Worm (Caenorhabditis elegans) whole organism, dauer: ENCODE results near the gene T24B8.3.

ENCODE experiments used
- unc-62 ChIP-seq: sonication (generic microtip); optimal IDR thresholded peaks from 2 replicates; lab custom pipeline; 2017; ENCODE audit warnings: missing biosample characterization, missing genetic modification reagents, missing genetic modification characterization

The T24B8.3 gene

DNA sequence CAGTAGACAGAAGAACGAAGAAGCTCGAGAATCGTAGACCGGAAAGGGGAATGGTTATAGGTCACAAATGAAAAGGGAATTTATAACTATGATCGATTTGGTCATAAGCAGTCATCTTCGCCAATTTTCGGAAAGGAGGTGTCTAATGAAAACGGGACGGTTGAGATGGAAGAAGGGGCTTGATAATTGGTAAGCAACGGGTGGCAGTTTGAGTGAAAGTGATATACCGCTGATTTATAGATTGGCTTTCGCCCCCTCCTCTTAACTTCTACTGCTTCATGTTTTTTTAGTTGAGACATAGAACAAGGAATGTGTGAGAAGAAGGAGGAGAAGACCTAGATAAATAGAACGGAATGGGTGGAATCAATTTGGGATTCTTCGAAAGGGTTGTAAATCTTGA is 11.8 kb upstream of the T24B8.3 start:
- TF ChIP-seq unc-62 (GFP tag; lab: Kevin White, UChicago): no peak

DNA sequence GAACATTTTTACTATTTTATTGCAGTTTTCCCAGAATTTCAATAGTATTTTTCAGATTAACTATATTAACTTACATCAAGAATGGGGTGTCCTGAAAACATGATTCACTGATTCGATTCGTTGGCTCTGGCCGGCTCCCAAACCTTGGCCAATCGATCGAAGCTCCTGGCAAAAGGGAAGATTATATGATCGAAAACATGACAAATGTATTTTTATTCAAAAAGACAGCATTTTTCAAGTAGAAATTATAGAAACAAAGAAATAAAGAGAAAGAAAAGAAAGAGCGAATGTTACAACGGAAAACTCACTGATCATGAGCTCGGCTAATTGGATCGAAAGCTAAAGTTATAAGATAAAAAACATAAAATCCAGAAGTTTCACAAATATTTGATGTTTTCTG is 9.8 kb upstream of the T24B8.3 start, which contains the start of gene T24B8.4:
Gene T24B8.4 (minus strand): TSS at position 101 of the 400 bp plus-strand sequence.
- TF ChIP-seq unc-62 (GFP tag; lab: Kevin White, UChicago): no peak

DNA sequence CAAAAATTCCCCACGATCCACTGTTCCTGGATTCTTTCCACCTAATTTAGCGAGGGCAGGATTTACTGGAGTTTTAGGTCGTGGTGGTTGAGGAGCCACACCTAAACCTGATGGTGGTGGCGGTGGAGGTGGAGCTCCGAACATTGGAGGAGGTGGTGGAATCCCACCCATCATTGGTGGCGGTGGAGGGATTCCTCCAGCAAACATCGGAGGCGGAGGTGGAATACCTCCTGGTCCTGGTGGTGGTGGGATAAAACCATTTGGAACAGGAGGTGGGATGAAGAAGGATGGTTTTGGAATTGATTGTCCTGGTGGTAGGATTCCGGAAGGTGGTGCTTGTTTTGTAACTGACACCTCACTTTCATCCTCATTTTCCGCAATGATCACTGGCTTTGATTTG is 8.9 kb upstream of the T24B8.3 start:
- no peak for TF ChIP-seq unc-62 (GFP tag; lab: Kevin White, UChicago)

DNA sequence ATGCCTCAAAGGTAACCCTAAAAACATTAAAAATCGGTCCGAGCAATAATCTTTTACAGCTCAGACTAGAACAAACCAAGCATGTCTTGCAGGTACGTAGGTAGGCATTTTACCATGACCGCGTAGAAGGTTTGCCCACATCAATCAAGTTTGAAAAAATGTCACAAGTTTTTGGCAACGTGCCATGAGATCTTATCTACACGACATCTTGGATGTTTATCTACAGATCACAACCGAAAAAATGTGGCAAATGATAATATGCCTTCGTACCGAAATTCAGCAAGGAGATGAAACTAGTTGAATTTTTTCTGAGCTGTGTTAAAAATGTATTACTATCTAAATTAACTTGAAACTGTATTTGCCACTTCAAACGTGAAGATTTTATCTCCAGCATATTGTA is 3.5 kb upstream of the T24B8.3 start:
- TF ChIP-seq unc-62 (GFP tag; lab: Kevin White, UChicago): no peak

DNA sequence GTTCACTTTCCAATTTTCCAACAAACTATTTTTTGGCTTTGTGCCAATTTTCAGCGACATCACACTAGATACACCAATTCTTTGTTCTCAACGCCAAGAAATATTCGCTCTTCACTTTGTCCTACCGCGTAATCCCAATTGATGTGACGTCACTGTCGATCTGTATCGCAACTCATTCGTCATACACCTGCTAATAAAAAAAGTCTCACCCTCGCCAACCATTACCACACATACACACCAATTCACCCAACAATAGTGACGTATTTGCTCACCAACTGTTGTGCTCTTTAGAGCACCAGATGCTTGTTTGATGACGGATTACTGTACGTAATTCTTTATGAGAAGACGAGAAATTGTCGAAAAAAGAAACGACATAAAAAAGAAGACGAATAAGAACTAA is 2.4 kb upstream of the T24B8.3 start:
- no peak for TF ChIP-seq unc-62 (GFP tag; lab: Kevin White, UChicago)

DNA sequence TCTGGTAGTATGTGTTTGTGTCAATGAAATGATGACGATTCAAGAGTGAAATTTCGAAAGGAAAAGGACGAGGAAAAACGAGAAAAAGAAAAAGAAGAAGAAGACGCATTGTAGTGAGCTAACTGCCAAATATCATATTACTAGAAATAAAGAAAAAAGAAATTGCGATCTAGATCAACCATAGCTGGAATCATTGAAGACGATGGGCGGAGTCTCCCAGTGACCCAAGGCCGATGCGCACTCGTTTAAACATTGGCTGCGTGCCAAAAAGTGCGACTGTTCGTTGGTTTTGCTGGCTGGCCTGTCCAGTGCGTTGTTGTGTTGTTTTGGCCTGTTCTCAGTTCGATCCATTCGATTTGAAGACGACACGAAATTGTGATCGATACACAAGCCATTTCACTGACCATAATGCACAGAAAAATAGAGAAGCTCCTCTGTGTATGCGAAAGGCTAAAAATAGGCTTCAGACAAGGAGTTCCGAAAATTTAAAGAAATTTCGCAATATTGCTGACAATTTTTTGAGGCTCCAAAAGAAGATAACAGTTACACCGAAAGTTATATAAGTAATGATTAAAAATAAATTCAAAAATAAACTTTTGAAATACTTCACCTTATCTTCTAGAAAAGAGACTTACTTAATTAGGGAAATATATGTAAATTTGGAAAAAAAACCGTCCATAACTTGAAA is 1.5 kb upstream of the T24B8.3 start:
- TF ChIP-seq unc-62 (GFP tag; lab: Kevin White, UChicago): no peak

DNA sequence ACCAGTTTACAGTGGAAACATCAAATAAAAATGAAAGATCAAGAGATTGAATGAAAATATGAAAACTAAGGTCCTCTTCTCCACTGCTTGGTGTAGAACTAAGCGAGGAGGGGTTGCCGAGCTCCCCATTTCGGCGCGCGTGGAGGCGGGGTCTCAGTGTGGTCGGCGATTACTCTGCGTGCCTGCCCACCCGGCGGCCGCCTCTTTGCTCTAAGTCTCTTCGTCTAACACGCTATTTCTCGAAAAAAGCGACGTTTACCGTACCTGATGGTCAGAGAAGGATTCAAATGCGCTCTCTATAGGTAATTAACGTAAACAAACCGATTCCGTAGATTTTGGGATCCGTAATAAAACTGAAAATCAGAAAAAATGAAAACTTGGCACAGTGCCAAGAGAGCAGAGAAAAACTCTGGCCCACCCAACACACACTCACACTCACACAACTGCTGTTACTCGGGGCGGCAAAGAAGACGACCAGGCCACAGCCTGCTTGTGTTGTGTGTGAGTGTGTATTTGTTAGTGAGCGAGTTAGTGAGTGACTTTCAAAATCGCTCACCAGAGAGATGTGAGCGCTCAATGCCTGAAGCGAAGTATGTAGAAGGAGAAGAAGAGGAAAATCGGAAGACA is 733 bp upstream of the T24B8.3 start:
- no peak for TF ChIP-seq unc-62 (GFP tag; lab: Kevin White, UChicago)

DNA sequence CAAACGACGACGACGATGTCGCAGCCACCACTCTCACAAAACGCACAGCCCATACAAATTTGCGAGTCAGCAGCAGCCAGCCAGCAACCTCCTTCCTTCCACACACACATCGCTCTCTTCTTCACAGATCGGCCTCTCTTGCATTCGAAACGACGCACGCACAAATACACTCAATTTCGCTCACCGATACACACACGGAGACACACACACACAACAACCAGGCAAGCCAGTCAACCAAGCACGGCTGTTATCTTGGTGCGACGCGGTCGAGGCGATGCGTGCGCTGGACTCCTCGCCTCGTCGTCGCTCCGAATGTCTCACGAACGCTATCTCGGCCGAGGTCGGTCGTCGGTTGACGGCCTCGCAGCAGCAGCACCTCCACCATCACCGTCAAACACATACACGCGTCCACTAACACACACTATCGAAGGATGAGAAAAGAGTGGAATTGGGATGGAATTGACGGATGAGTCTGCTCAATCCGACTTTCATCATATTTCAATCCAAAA is 551 bp downstream of the T24B8.3 start:
- no peak for TF ChIP-seq unc-62 (GFP tag; lab: Kevin White, UChicago)

DNA sequence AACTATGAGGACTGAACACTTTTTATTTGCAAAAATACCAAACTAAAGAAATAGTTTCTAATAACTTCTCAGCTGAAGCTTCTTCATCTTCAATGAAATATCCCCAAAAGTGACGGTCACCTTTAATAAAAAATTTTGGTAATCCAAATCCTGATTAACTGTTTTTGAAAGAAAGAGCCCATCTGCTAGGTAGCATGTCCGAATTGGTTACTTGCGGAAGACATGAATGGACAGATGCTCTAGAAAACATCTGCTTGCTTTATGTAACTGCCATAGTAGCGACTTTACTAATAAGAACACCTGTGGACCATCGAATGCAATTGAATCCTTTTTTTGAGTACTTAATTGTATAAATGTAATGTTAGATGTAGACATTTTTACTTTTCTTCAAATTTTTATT is 1.9 kb downstream of the T24B8.3 start:
- no peak for TF ChIP-seq unc-62 (GFP tag; lab: Kevin White, UChicago)

DNA sequence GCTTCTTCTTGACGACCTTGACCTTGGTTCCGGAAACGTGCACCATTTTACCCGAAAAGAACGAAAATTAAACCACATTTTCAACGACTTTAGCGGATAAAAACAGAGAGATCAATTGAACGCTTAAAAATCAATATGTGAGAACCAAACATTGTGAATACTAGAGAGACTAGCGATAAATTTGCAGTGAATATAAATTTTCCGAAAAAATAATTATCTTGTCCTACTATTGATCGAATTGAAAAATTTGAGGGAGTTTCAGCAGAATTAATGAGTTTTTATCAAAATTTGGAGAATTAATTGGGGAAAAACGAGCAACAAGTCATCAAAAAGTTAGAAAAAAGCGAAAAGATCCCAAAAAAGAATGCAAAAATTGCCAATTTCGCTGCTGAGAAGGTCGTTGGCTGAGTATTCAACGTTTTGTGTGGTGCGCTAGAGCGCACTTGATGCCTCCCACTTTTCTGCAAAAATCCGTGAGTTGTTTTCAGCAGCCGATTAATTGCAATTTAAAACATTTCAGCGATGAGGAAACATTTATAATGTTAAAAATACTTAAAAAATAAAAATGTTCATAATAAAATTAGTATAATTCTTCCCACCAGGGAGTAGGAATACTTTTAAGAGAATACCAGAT is 3.8 kb downstream of the T24B8.3 start, which contains the start of gene rpl-32:
Gene rpl-32 (minus strand): TSS at position 51 of the 634 bp plus-strand sequence.
- TF ChIP-seq unc-62 (GFP tag; lab: Kevin White, UChicago): no peak

DNA sequence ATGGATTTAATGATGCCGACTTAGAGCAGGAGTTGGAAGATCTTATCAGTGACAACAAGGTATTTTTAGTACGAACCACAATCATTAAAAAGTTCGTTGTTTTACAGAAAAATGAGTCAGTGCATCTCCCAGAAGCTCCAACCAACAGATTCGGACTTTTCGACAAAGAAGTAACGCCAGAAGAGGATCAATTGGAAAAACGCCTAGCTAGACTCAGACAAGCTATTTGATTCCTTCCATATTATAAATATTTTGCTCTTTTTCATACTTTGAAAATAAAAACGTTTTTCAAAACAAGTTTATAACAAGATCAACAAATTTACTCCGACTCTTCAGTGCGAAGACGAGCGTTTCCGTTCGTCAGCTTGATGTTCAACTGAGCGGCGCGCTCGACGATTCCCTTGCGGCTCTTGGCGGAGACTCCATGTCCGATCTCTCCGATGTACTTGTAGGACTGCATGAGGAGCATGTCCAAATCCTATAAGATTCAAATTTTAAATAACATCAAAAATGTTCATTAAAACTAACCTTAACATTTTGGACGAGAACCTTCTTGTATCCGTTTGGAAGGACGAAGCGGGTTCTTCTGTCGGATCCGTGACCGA is 4.6 kb downstream of the T24B8.3 start:
- TF ChIP-seq unc-62 (GFP tag; lab: Kevin White, UChicago): no peak

DNA sequence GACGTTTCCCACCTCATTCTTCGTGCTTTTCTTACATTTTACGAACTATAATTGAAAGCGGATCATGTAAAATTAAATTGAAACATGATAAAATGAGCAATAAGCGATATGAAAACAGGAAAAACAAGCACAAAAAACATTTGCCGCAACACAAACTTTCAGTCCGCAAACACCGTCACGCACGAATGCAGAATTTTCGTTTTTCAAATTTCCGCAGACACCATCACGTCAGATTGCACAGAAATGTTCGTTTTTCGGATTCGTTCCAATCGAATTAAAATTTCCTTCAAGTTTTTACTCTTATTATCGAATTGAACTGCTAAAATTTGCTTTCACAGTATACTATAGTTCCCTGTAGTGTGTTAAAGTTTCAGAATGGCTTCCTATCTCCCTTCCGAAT is 6.3 kb downstream of the T24B8.3 start, which contains the start of gene chmp-7:
Gene chmp-7 (plus strand): TSS at position 369 of the 400 bp plus-strand sequence.
- TF ChIP-seq unc-62 (GFP tag; lab: Kevin White, UChicago): no peak

DNA sequence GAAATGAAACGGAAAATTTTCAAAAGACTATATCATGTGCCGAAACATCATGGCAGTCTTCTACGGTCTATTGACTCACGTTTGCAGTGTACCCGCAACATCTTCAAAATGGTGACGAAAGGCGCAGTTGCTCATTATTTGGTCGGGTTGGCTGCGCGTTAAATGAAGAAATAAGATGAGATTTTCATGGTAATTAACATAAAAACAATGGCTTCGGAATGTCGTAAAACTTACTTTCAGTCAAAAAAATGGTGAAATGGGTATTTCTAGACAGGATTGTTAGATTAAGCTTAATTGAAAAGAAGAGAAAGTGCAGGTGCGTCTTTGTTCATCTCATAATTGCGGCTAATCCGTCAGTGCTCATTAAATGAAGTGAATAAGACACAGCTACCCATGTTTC is 7.4 kb downstream of the T24B8.3 start, which contains the start of gene T24B8.7:
Gene T24B8.7 (minus strand): TSS at position 101 of the 400 bp plus-strand sequence.
- no peak for TF ChIP-seq unc-62 (GFP tag; lab: Kevin White, UChicago)

DNA sequence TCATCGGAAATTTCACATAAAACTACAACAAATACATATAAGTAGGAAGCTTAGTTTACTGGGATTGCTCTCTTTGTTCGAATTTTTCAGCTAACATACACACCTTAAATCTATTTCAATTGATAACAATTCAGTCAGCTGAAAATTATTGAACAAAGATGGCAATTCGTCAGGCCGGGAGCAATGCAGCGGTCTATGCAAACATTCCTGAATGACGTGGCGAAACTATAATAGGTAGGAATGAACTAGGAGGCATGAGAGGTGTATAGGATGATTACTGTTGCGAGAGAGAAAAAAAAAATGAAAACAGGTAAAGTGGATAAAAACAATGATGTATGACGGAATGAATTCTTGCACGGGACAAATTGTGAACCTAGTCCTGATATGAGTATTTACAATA is 18.9 kb downstream of the T24B8.3 start:
- TF ChIP-seq unc-62 (GFP tag; lab: Kevin White, UChicago): no peak

DNA sequence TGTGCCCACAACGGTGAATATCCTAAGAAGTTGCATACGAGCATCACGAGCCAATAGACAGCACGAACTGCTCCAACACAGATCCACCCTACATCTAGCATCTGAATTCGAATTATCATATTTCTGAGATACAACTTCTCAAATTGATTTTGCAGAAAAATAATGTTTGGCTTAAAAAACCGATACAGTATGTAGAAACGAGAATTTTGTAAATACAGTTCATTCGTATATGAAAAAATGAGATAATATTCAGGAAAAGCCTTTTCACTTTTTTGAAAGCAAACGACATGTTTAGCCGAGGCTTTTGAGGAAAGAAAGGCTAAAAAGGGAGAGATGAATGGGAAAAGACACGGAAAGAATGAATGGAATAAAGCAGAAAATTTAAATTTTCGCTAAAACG is 19.6 kb downstream of the T24B8.3 start, which contains the start of gene F37B12.3:
Gene F37B12.3 (minus strand): TSS at position 101 of the 400 bp plus-strand sequence.
- TF ChIP-seq unc-62 (GFP tag; lab: Kevin White, UChicago): no peak

DNA sequence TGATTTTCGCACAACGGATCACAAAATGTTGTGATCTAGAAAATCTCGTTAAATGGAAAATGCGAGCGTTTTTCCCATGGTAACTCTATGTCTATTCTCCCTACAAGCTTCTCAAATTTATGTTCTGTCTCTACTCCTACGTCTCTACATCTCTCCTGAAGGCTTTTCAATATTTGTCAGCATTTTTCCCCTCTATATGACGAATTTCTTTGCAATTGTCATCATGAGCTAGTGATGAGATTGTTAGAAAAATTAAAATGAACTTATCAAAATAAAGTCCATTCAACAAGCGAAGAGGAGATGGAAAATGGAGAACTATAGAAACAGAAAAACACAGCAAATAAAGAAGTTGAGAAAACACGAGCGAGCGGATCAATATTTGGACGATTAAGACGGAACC is 22.2 kb downstream of the T24B8.3 start:
- TF ChIP-seq unc-62 (GFP tag; lab: Kevin White, UChicago): no peak
